Worm (Caenorhabditis elegans) whole organism, young adult: Measurements from ENCODE around the gene F40F8.1.

Experiments
- B0019.2 ChIP-seq: fragments of 200-800 bp; sonication (Bioruptor generic); conservative IDR thresholded peaks from 2 replicates; pipeline ENCODE4 v1.3.6; 2022; ENCODE audit warnings: missing genetic modification reagents, missing genetic modification characterization, missing compliant biosample characterization
- D2030.7 ChIP-seq: fragments of 200-800 bp; sonication (Bioruptor generic); IDR thresholded peaks from 2 replicates; pipeline ENCODE4 v1.3.6; 2022; ENCODE audit warnings: missing genetic modification reagents, missing genetic modification characterization, missing compliant biosample characterization
- F23B12.7 ChIP-seq: sonication (generic microtip); optimal IDR thresholded peaks from 2 replicates; lab custom pipeline; 2017; ENCODE audit warnings: missing genetic modification characterization, mild to moderate bottlenecking, missing compliant biosample characterization, antibody characterized with exemption, moderate library complexity; ENCODE audit not compliant: insufficient read depth
- F33H1.4 ChIP-seq: fragments of 200-800 bp; sonication (Bioruptor generic); IDR thresholded peaks from 2 replicates; pipeline ENCODE4 v1.3.6; 2022; ENCODE audit warnings: missing genetic modification reagents, missing genetic modification characterization, missing compliant biosample characterization
- F55B11.4 ChIP-seq: sonication (generic microtip); optimal IDR thresholded peaks from 2 replicates; lab custom pipeline; 2016; ENCODE audit warnings: missing compliant biosample characterization, missing genetic modification characterization, borderline replicate concordance; ENCODE audit not compliant: insufficient read depth
- F57A8.1 ChIP-seq: fragments of 200-800 bp; sonication (Bioruptor generic); optimal IDR thresholded peaks from 2 replicates; lab custom pipeline; 2018; ENCODE audit warnings: mild to moderate bottlenecking, missing genetic modification characterization, moderate library complexity, missing compliant biosample characterization
- F57C9.4 ChIP-seq: sonication (generic microtip); optimal IDR thresholded peaks from 2 replicates; lab custom pipeline; 2017; ENCODE audit warnings: mild to moderate bottlenecking, missing genetic modification characterization, missing compliant biosample characterization
- T07F8.4 ChIP-seq: sonication (generic microtip); optimal IDR thresholded peaks from 2 replicates; lab custom pipeline; 2016; ENCODE audit warnings: mild to moderate bottlenecking, missing genetic modification characterization, moderate library complexity, missing compliant biosample characterization
- Y53G8AR.9 ChIP-seq: fragments of 200-800 bp; sonication (Bioruptor generic); conservative IDR thresholded peaks from 2 replicates; pipeline ENCODE4 v1.3.6; 2022; ENCODE audit warnings: missing genetic modification reagents, missing genetic modification characterization, missing compliant biosample characterization
- Y56A3A.18 ChIP-seq: fragments of 200-800 bp; sonication (Bioruptor generic); IDR thresholded peaks from 2 replicates; pipeline ENCODE4 v1.3.6; 2022; ENCODE audit warnings: missing genetic modification reagents, missing genetic modification characterization, missing compliant biosample characterization
- Y67H2A.10 ChIP-seq: fragments of 200-800 bp; sonication (Bioruptor generic); conservative IDR thresholded peaks from 2 replicates; pipeline ENCODE4 v1.3.6; 2022; ENCODE audit warnings: missing genetic modification reagents, missing genetic modification characterization, missing compliant biosample characterization
- Y79H2A.3 ChIP-seq: fragments of 200-800 bp; sonication (Bioruptor generic); conservative IDR thresholded peaks from 2 replicates; pipeline ENCODE4 v1.3.6; 2022; ENCODE audit warnings: missing genetic modification reagents, missing genetic modification characterization, missing compliant biosample characterization
- akir-1 ChIP-seq: fragments of 200-800 bp; sonication (Bioruptor generic); optimal IDR thresholded peaks from 2 replicates; lab custom pipeline; 2018; ENCODE audit warnings: mild to moderate bottlenecking, missing genetic modification characterization, moderate library complexity, missing compliant biosample characterization
- aptf-2 ChIP-seq: fragments of 200-800 bp; sonication (Bioruptor generic); conservative IDR thresholded peaks from 2 replicates; pipeline ENCODE4 v1.3.6; 2022; ENCODE audit warnings: missing genetic modification reagents, missing genetic modification characterization, missing compliant biosample characterization
- athp-1 ChIP-seq: sonication (generic microtip); optimal IDR thresholded peaks from 2 replicates; lab custom pipeline; 2017; ENCODE audit warnings: mild to moderate bottlenecking, missing genetic modification characterization, missing compliant biosample characterization
- cebp-1 ChIP-seq, 2 experiments: fragments of 200-800 bp in 1 of 2; sonication (Bioruptor generic) in 1 of 2; sonication (generic microtip) in 1 of 2; IDR thresholded peaks in 1 of 2; optimal IDR thresholded peaks in 1 of 2; 2 replicates each; pipeline versions ENCODE4 v1.3.6 to Lab custom; 2017 to 2022; ENCODE audit warnings: missing compliant biosample characterization in 2 of 2, missing genetic modification characterization in 2 of 2, mild to moderate bottlenecking in 1 of 2, missing genetic modification reagents in 1 of 2, moderate library complexity in 1 of 2
- ceh-40 ChIP-seq: fragments of 200-800 bp; sonication (Bioruptor generic); IDR thresholded peaks from 2 replicates; pipeline ENCODE4 v1.3.6; 2022; ENCODE audit warnings: missing genetic modification characterization, missing compliant biosample characterization
- ceh-79 ChIP-seq: sonication (generic microtip); optimal IDR thresholded peaks from 2 replicates; lab custom pipeline; 2017; ENCODE audit warnings: mild to moderate bottlenecking, missing genetic modification characterization, missing compliant biosample characterization
- dox-1 ChIP-seq: fragments of 200-800 bp; sonication (Bioruptor generic); IDR thresholded peaks from 2 replicates; pipeline ENCODE4 v1.3.6; 2022; ENCODE audit warnings: missing genetic modification reagents, missing genetic modification characterization, missing compliant biosample characterization
- ekl-4 ChIP-seq: fragments of 200-800 bp; sonication (Bioruptor generic); IDR thresholded peaks from 2 replicates; pipeline ENCODE4 v1.3.6; 2022; ENCODE audit warnings: missing genetic modification reagents, missing genetic modification characterization, missing compliant biosample characterization
- fkh-3 ChIP-seq: sonication (generic microtip); optimal IDR thresholded peaks from 2 replicates; lab custom pipeline; 2016; ENCODE audit warnings: mild to moderate bottlenecking, missing genetic modification characterization, missing compliant biosample characterization
- hlh-26 ChIP-seq: fragments of 200-800 bp; sonication (Bioruptor generic); conservative IDR thresholded peaks from 2 replicates; pipeline ENCODE4 v1.3.6; 2022; ENCODE audit warnings: missing genetic modification reagents, missing genetic modification characterization, missing compliant biosample characterization
- hmg-1.2 ChIP-seq: fragments of 200-800 bp; sonication (Bioruptor generic); IDR thresholded peaks from 2 replicates; pipeline ENCODE4 v1.3.6; 2022; ENCODE audit warnings: missing genetic modification reagents, missing genetic modification characterization, missing compliant biosample characterization
- hsf-1 ChIP-seq: fragments of 200-800 bp; sonication (Bioruptor generic); IDR thresholded peaks from 2 replicates; pipeline ENCODE4 v1.3.6; 2022; ENCODE audit warnings: missing genetic modification reagents, missing genetic modification characterization, missing compliant biosample characterization
- lin-26 ChIP-seq: fragments of 200-800 bp; sonication (Bioruptor generic); IDR thresholded peaks from 2 replicates; pipeline ENCODE4 v1.3.6; 2022; ENCODE audit warnings: missing genetic modification reagents, missing genetic modification characterization, missing compliant biosample characterization
- lin-40 ChIP-seq: sonication (generic microtip); optimal IDR thresholded peaks from 2 replicates; lab custom pipeline; 2016; ENCODE audit warnings: missing genetic modification characterization, mild to moderate bottlenecking, missing compliant biosample characterization, missing genotype, missing genetic modification reagents
- madf-10 ChIP-seq: sonication (generic microtip); optimal IDR thresholded peaks from 2 replicates; lab custom pipeline; 2016; ENCODE audit warnings: mild to moderate bottlenecking, missing genetic modification characterization, missing compliant biosample characterization
- madf-6 ChIP-seq: fragments of 200-800 bp; sonication (Bioruptor generic); IDR thresholded peaks from 2 replicates; pipeline ENCODE4 v1.3.6; 2022; ENCODE audit warnings: missing genetic modification reagents, missing genetic modification characterization, missing compliant biosample characterization
- mel-28 ChIP-seq: sonication (generic microtip); optimal IDR thresholded peaks from 2 replicates; lab custom pipeline; 2016; ENCODE audit warnings: borderline replicate concordance, mild to moderate bottlenecking, missing genetic modification characterization, missing compliant biosample characterization
- nfyb-1 ChIP-seq: fragments of 200-800 bp; sonication (Bioruptor generic); IDR thresholded peaks from 2 replicates; pipeline ENCODE4 v1.3.6; 2022; ENCODE audit warnings: missing genetic modification reagents, missing genetic modification characterization, missing compliant biosample characterization
- nhr-80 ChIP-seq: sonication (generic microtip); optimal IDR thresholded peaks from 2 replicates; lab custom pipeline; 2016; ENCODE audit warnings: missing genetic modification characterization, missing compliant biosample characterization
- nhr-90 ChIP-seq: sonication (generic microtip); optimal IDR thresholded peaks from 2 replicates; lab custom pipeline; 2016; ENCODE audit warnings: missing genotype, mild to moderate bottlenecking, missing genetic modification characterization, missing compliant biosample characterization
- pha-4 ChIP-seq: fragments of 150-350 bp; sonication (generic microtip); optimal IDR thresholded peaks from 2 replicates; lab custom pipeline; 2014; ENCODE audit warnings: missing biosample characterization, missing genetic modification reagents, missing genetic modification characterization
- rcor-1 ChIP-seq: fragments of 200-800 bp; sonication (Bioruptor generic); IDR thresholded peaks from 2 replicates; pipeline ENCODE4 v1.3.6; 2022; ENCODE audit warnings: missing genetic modification reagents, missing genetic modification characterization, missing compliant biosample characterization
- rpc-1 ChIP-seq, 2 experiments: fragments of 150-350 bp in 1 of 2; sonication (generic microtip) in 1 of 2; optimal IDR thresholded peaks; 2 replicates each; lab custom pipeline; 2014 to 2018; ENCODE audit warnings: missing biosample characterization in 1 of 2, missing genetic modification characterization in 1 of 2, missing genetic modification reagents in 1 of 2, missing genotype in 1 of 2
- sdz-38 ChIP-seq: sonication (generic microtip); optimal IDR thresholded peaks from 2 replicates; lab custom pipeline; 2016; ENCODE audit warnings: missing genotype, missing genetic modification characterization, missing compliant biosample characterization
- snpc-1.1 ChIP-seq: sonication (generic microtip); optimal IDR thresholded peaks from 2 replicates; lab custom pipeline; 2017; ENCODE audit warnings: missing genetic modification characterization, mild to moderate bottlenecking, missing compliant biosample characterization, antibody characterized with exemption, moderate library complexity, missing genotype, missing genetic modification reagents; ENCODE audit not compliant: insufficient read depth
- snpc-1.3 ChIP-seq: sonication (generic microtip); optimal IDR thresholded peaks from 2 replicates; lab custom pipeline; 2017; ENCODE audit warnings: missing genetic modification characterization, mild to moderate bottlenecking, missing compliant biosample characterization, antibody characterized with exemption, moderate library complexity, missing genotype, missing genetic modification reagents; ENCODE audit not compliant: insufficient read depth
- snpc-3.4 ChIP-seq: sonication (generic microtip); optimal IDR thresholded peaks from 2 replicates; lab custom pipeline; 2017; ENCODE audit warnings: missing genetic modification characterization, mild to moderate bottlenecking, missing compliant biosample characterization, antibody characterized with exemption, moderate library complexity, missing genotype, missing genetic modification reagents
- unc-130 ChIP-seq: sonication (generic microtip); optimal IDR thresholded peaks from 2 replicates; lab custom pipeline; 2016; ENCODE audit warnings: missing genetic modification reagents, missing genetic modification characterization, missing compliant biosample characterization
- unc-62 ChIP-seq: fragments of 150-350 bp; optimal IDR thresholded peaks from 2 replicates; lab custom pipeline; 2014; ENCODE audit warnings: missing biosample characterization, missing genetic modification reagents, missing genetic modification characterization
- xnd-1 ChIP-seq: sonication (generic microtip); optimal IDR thresholded peaks from 2 replicates; lab custom pipeline; 2016; ENCODE audit warnings: missing genotype, missing genetic modification reagents, missing genetic modification characterization, missing compliant biosample characterization
- ztf-22 ChIP-seq: fragments of 200-800 bp; sonication (Bioruptor generic); optimal IDR thresholded peaks from 2 replicates; lab custom pipeline; 2018; ENCODE audit warnings: mild to moderate bottlenecking, missing genetic modification characterization, moderate library complexity, missing compliant biosample characterization
- ztf-28 ChIP-seq: fragments of 200-800 bp; sonication (Bioruptor generic); IDR thresholded peaks from 2 replicates; pipeline ENCODE4 v1.3.6; 2022; ENCODE audit warnings: missing genetic modification reagents, missing genetic modification characterization, missing compliant biosample characterization
- ztf-6 ChIP-seq: fragments of 200-800 bp; sonication (Bioruptor generic); IDR thresholded peaks from 2 replicates; pipeline ENCODE4 v1.3.6; 2022; ENCODE audit warnings: missing genetic modification reagents, missing genetic modification characterization, missing compliant biosample characterization

F40F8.1 gene

DNA sequence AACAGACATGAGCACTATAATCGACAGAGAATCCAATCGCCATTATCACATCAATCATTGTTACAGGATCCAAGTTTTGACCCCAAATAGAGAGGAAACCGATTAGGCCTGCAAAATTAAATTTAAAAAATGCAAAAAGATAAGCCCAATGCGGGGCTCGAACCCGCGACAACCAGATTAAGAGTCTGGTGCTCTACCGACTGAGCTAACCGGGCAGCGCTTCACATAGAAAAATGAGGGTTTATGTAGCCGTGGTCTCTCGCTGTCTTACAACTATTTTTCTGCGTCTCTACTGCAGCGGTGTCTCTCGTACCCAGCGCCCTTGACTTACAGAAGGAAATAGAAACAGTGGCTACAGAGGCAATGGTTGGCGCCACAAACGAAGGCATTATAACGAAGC, 30.2 kb downstream of the F40F8.1 start (continued):
- TF ChIP-seq F33H1.4 (GFP tag; lab: Robert Waterston, UW), result peak; percentile 60
- TF ChIP-seq D2030.7 (GFP tag; lab: Robert Waterston, UW), result peak; percentile 59; the same call in 1 of the 2 replicates
- TF ChIP-seq Y56A3A.18, result no peak
- TF ChIP-seq snpc-3.4 (tag; lab: Kevin White, UChicago), result peak; percentile 45
- TF ChIP-seq F23B12.7 (tag; lab: Kevin White, UChicago), result no peak
- peak; percentile 4 for TF ChIP-seq unc-130 (GFP tag; lab: Kevin White, UChicago)
- TF ChIP-seq sdz-38, result no peak
- peak; percentile 58 for TF ChIP-seq madf-6 (GFP tag; lab: Robert Waterston, UW)
- TF ChIP-seq cebp-1 (GFP tag; IDR thresholded peaks at IDR 0.05; lab: Robert Waterston, UW), result no peak
- peak; percentile 64 for TF ChIP-seq cebp-1 (tag; optimal IDR thresholded peaks at IDR 0.05; lab: Kevin White, UChicago)
- 0 out of 2 replicates have a peak, but pooled peaks have one; percentile 51 for TF ChIP-seq ztf-28
- TF ChIP-seq nhr-90 (tag; lab: Kevin White, UChicago), result peak; percentile 80
- TF ChIP-seq mel-28 (tag; lab: Kevin White, UChicago), result no peak
- TF ChIP-seq lin-26 (GFP tag; lab: Robert Waterston, UW), result peak; percentile 84
- peak; percentile 33 for TF ChIP-seq lin-40
- TF ChIP-seq Y79H2A.3, result no peak
- no peak for TF ChIP-seq ceh-40 (GFP tag; lab: Robert Waterston, UW)
- no peak for TF ChIP-seq pha-4 (tag; lab: Kevin White, UChicago)
- TF ChIP-seq aptf-2 (GFP tag; lab: Robert Waterston, UW), result no peak
- TF ChIP-seq ceh-79, result no peak
- peak; percentile 73 for TF ChIP-seq dox-1 (GFP tag; lab: Robert Waterston, UW)
- TF ChIP-seq athp-1 (tag; lab: Kevin White, UChicago), result peak; percentile 45
- TF ChIP-seq F57A8.1 (GFP tag; lab: Kevin White, UChicago), result no peak
- no peak for TF ChIP-seq B0019.2 (GFP tag; lab: Robert Waterston, UW)
- no peak for TF ChIP-seq hlh-26
- TF ChIP-seq xnd-1 (tag; lab: Kevin White, UChicago), result no peak
- peak; percentile 10 for TF ChIP-seq T07F8.4
- peak; percentile 3 for TF ChIP-seq fkh-3
- TF ChIP-seq nhr-80 (tag; lab: Kevin White, UChicago), result peak; percentile 39
- TF ChIP-seq Y67H2A.10 (GFP tag; lab: Robert Waterston, UW), result no peak
- no peak for TF ChIP-seq F55B11.4 (tag; lab: Kevin White, UChicago)
- TF ChIP-seq hsf-1 (GFP tag; lab: Robert Waterston, UW), result no peak
- TF ChIP-seq ekl-4 (GFP tag; lab: Robert Waterston, UW), result peak; percentile 59; the same call in 1 of the 2 replicates

DNA sequence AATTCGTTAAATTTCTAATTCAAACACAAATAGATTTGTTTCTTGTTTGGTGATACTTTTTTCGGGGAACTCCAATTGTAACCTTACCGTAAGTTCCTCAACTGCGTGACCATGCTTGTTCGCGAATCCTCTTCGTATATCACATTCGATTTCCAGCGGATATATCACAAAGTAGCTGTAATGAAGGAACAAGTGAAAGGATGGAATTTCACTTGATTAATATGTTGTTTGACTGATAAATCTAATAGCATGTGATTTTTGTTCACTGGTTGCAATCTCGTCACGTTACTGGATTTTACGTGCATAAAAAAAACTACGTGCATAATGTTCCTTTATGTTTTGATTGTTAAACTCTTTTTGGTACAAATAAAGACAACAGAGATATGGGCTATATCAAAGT, 34.2 kb downstream of the F40F8.1 start:
- TF ChIP-seq snpc-1.1 (tag; lab: Kevin White, UChicago), result no peak
- TF ChIP-seq snpc-1.3, result no peak
- no peak for TF ChIP-seq Y53G8AR.9 (GFP tag; lab: Robert Waterston, UW)
- no peak for TF ChIP-seq hmg-1.2 (GFP tag; lab: Robert Waterston, UW)
- no peak for TF ChIP-seq unc-130 (GFP tag; lab: Kevin White, UChicago)
- no peak for TF ChIP-seq ztf-6 (GFP tag; lab: Robert Waterston, UW)
- TF ChIP-seq unc-62, result no peak
- no peak for TF ChIP-seq madf-10
- no peak for TF ChIP-seq hsf-1 (GFP tag; lab: Robert Waterston, UW)
- TF ChIP-seq rcor-1, result no peak
- no peak for TF ChIP-seq ztf-28
- TF ChIP-seq mel-28 (tag; lab: Kevin White, UChicago), result no peak
- TF ChIP-seq ztf-22 (GFP tag; lab: Kevin White, UChicago), result no peak
- TF ChIP-seq akir-1 (GFP tag; lab: Kevin White, UChicago), result no peak
- no peak for TF ChIP-seq F57C9.4 (tag; lab: Kevin White, UChicago)
- no peak for TF ChIP-seq rpc-1 (optimal IDR thresholded peaks at IDR 0.05; lab: Kevin White, UChicago)
- no peak for TF ChIP-seq rpc-1 (tag; optimal IDR thresholded peaks at IDR 0.05; lab: Kevin White, UChicago)
- TF ChIP-seq nfyb-1, result no peak
- TF ChIP-seq athp-1 (tag; lab: Kevin White, UChicago), result no peak
